Fruit fly (Drosophila melanogaster) whole organism, embryonic: ENCODE data around the gene UQCR-Q.

Experiments used
- Asciz ChIP-seq: fragments of 200-800 bp; sonication (Bioruptor generic); optimal IDR thresholded peaks from 2 replicates; lab custom pipeline; 2017; ENCODE audit warnings: missing biosample characterization, mild to moderate bottlenecking, missing genetic modification characterization, missing genetic modification reagents
- Blimp-1 ChIP-seq: fragments of 200-800 bp; sonication (Bioruptor generic); optimal IDR thresholded peaks from 3 replicates; lab custom pipeline; 2018; ENCODE audit warnings: missing biosample characterization, missing genetic modification characterization, mild to moderate bottlenecking, moderate library complexity, missing genetic modification reagents
- CG1024 ChIP-seq: fragments of 200-800 bp; sonication (Bioruptor generic); IDR thresholded peaks from 2 replicates; pipeline ENCODE4 v1.3.6; 2022; ENCODE audit warnings: missing biosample characterization, missing genetic modification characterization
- CG10431 ChIP-seq: fragments of 200-800 bp; sonication (Bioruptor generic); optimal IDR thresholded peaks from 3 replicates; lab custom pipeline; 2018; ENCODE audit warnings: missing biosample characterization, mild to moderate bottlenecking, missing genetic modification characterization
- CG10979 ChIP-seq: fragments of 200-800 bp; sonication (Bioruptor generic); optimal IDR thresholded peaks from 2 replicates; lab custom pipeline; 2018; ENCODE audit warnings: missing biosample characterization, mild to moderate bottlenecking, missing genetic modification characterization, moderate library complexity
- CG11504 ChIP-seq: fragments of 200-800 bp; sonication (Bioruptor generic); optimal IDR thresholded peaks from 3 replicates; lab custom pipeline; 2019; ENCODE audit warnings: missing biosample characterization, mild to moderate bottlenecking, missing genetic modification characterization, moderate library complexity
- CG12391 ChIP-seq: fragments of 200-800 bp; sonication (Bioruptor generic); optimal IDR thresholded peaks from 3 replicates; lab custom pipeline; 2018; ENCODE audit warnings: missing biosample characterization, mild to moderate bottlenecking, missing genetic modification characterization, moderate library complexity
- CG12659 ChIP-seq: fragments of 200-800 bp; sonication (Bioruptor generic); optimal IDR thresholded peaks from 3 replicates; lab custom pipeline; 2017; ENCODE audit warnings: mild to moderate bottlenecking, missing biosample characterization, missing genetic modification reagents, missing genetic modification characterization
- CG13894 ChIP-seq: fragments of 200-800 bp; sonication (Bioruptor generic); optimal IDR thresholded peaks from 3 replicates; lab custom pipeline; 2018; ENCODE audit warnings: missing biosample characterization, mild to moderate bottlenecking, missing genetic modification characterization, moderate library complexity
- CG15269 ChIP-seq: fragments of 200-800 bp; sonication (Bioruptor generic); optimal IDR thresholded peaks from 2 replicates; lab custom pipeline; 2018; ENCODE audit warnings: missing biosample characterization, mild to moderate bottlenecking, missing genetic modification characterization, moderate library complexity
- CG15601 ChIP-seq: fragments of 200-800 bp; sonication (Bioruptor generic); optimal IDR thresholded peaks from 3 replicates; lab custom pipeline; 2019; ENCODE audit warnings: missing biosample characterization, mild to moderate bottlenecking, missing genetic modification characterization, moderate library complexity
- CG1647 ChIP-seq: fragments of 200-800 bp; sonication (Bioruptor generic); optimal IDR thresholded peaks from 3 replicates; lab custom pipeline; 2016; ENCODE audit warnings: missing biosample characterization, missing genetic modification characterization
- CG17359 ChIP-seq: fragments of 200-800 bp; sonication (Bioruptor generic); optimal IDR thresholded peaks from 3 replicates; lab custom pipeline; 2018; ENCODE audit warnings: missing biosample characterization, mild to moderate bottlenecking, missing genetic modification characterization, moderate library complexity
- CG1792 ChIP-seq: fragments of 200-800 bp; sonication (Bioruptor generic); optimal IDR thresholded peaks from 2 replicates; lab custom pipeline; 2016; ENCODE audit warnings: missing biosample characterization, missing genetic modification characterization
- CG18599 ChIP-seq: fragments of 200-800 bp; sonication (Bioruptor generic); optimal IDR thresholded peaks from 3 replicates; lab custom pipeline; 2017; ENCODE audit warnings: missing biosample characterization, missing genetic modification characterization, mild to moderate bottlenecking, moderate library complexity, missing genetic modification reagents
- CG2712 ChIP-seq: fragments of 200-800 bp; optimal IDR thresholded peaks from 3 replicates; lab custom pipeline; 2019; ENCODE audit warnings: missing biosample characterization, mild to moderate bottlenecking, missing genetic modification characterization, moderate library complexity
- CG2889 ChIP-seq: fragments of 200-800 bp; sonication (Bioruptor generic); IDR thresholded peaks from 3 replicates; pipeline ENCODE4 v1.3.6; 2022; ENCODE audit warnings: missing biosample characterization, missing genetic modification characterization
- CG31224 ChIP-seq: fragments of 200-800 bp; sonication (Bioruptor generic); IDR thresholded peaks from 2 replicates; pipeline ENCODE4 v1.3.6; 2022; ENCODE audit warnings: missing biosample characterization, missing genetic modification characterization
- CG31441 ChIP-seq: fragments of 200-800 bp; sonication (Bioruptor generic); IDR thresholded peaks from 2 replicates; pipeline ENCODE4 v1.3.6; 2022; ENCODE audit warnings: missing biosample characterization, missing genetic modification characterization
- CG5180 ChIP-seq: fragments of 200-800 bp; sonication (Bioruptor generic); optimal IDR thresholded peaks from 3 replicates; lab custom pipeline; 2017; ENCODE audit warnings: missing biosample characterization, missing genetic modification characterization, mild to moderate bottlenecking, moderate library complexity, missing genetic modification reagents
- CG6254 ChIP-seq: fragments of 200-800 bp; sonication (Bioruptor generic); optimal IDR thresholded peaks from 3 replicates; lab custom pipeline; 2017; ENCODE audit warnings: mild to moderate bottlenecking, missing biosample characterization, missing genetic modification reagents, missing genetic modification characterization
- CG6765 ChIP-seq: fragments of 200-800 bp; sonication (Bioruptor generic); optimal IDR thresholded peaks from 3 replicates; lab custom pipeline; 2017; ENCODE audit warnings: missing biosample characterization, mild to moderate bottlenecking, missing genetic modification characterization
- Camta ChIP-seq: fragments of 200-800 bp; sonication (Bioruptor generic); optimal IDR thresholded peaks from 2 replicates; lab custom pipeline; 2016; ENCODE audit warnings: missing biosample characterization, missing genetic modification characterization
- D ChIP-seq, 2 experiments: fragments of 200-800 bp in 1 of 2; fragments of >200 bp in 1 of 2; sonication (Bioruptor generic) in 1 of 2; optimal IDR thresholded peaks; 2 replicates in 1 of 2; 3 replicates in 1 of 2; lab custom pipeline; 2017; ENCODE audit warnings: mild to moderate bottlenecking in 1 of 2, missing biosample characterization in 1 of 2, missing genetic modification characterization in 1 of 2, missing genetic modification reagents in 1 of 2
- Dip3 ChIP-seq: fragments of 200-800 bp; sonication (Bioruptor generic); optimal IDR thresholded peaks from 3 replicates; lab custom pipeline; 2016; ENCODE audit warnings: missing biosample characterization, missing genetic modification characterization
- H2.0 ChIP-seq: fragments of 200-800 bp; sonication (Bioruptor generic); IDR thresholded peaks from 2 replicates; pipeline ENCODE4 v1.3.6; 2022; ENCODE audit warnings: missing biosample characterization, missing genetic modification characterization
- Max ChIP-seq: fragments of 200-800 bp; sonication (Bioruptor generic); optimal IDR thresholded peaks from 2 replicates; lab custom pipeline; 2016; ENCODE audit warnings: missing biosample characterization, mild to moderate bottlenecking, missing genetic modification characterization
- NFAT ChIP-seq: fragments of 200-800 bp; sonication (Bioruptor generic); IDR thresholded peaks from 2 replicates; pipeline ENCODE4 v1.3.6; 2022; ENCODE audit warnings: missing biosample characterization, missing genetic modification characterization
- Sox100B ChIP-seq: fragments of 200-800 bp; sonication (Bioruptor generic); optimal IDR thresholded peaks from 3 replicates; lab custom pipeline; 2018; ENCODE audit warnings: missing biosample characterization, mild to moderate bottlenecking, missing genetic modification characterization
- Ssrp ChIP-seq: fragments of 200-800 bp; sonication (Bioruptor generic); optimal IDR thresholded peaks from 2 replicates; lab custom pipeline; 2018; ENCODE audit warnings: missing biosample characterization, mild to moderate bottlenecking, missing genetic modification characterization, moderate library complexity
- cad ChIP-seq: fragments of >200 bp; optimal IDR thresholded peaks from 2 replicates; lab custom pipeline; 2017; ENCODE audit warnings: missing biosample characterization, missing genetic modification characterization
- esg ChIP-seq: fragments of 200-800 bp; sonication (Bioruptor generic); conservative IDR thresholded peaks from 2 replicates; pipeline ENCODE4 v1.3.6; 2022; ENCODE audit warnings: missing biosample characterization, missing genetic modification characterization
- ewg ChIP-seq: fragments of 200-800 bp; sonication (Bioruptor generic); optimal IDR thresholded peaks from 3 replicates; lab custom pipeline; 2017; ENCODE audit warnings: mild to moderate bottlenecking, missing biosample characterization, missing genetic modification reagents, missing genetic modification characterization
- fd96Cb ChIP-seq: fragments of 200-800 bp; sonication (Bioruptor generic); optimal IDR thresholded peaks from 2 replicates; lab custom pipeline; 2018; ENCODE audit warnings: missing biosample characterization, mild to moderate bottlenecking, missing genetic modification characterization, moderate library complexity
- her ChIP-seq: fragments of 200-800 bp; sonication (Bioruptor generic); optimal IDR thresholded peaks from 2 replicates; lab custom pipeline; 2016; ENCODE audit warnings: missing biosample characterization, missing genetic modification characterization
- jigr1 ChIP-seq: fragments of 200-800 bp; sonication (Bioruptor generic); IDR thresholded peaks from 3 replicates; pipeline ENCODE4 v1.3.6; 2022; ENCODE audit warnings: missing biosample characterization, missing genetic modification characterization
- lola ChIP-seq, 3 experiments: fragments of >200 bp in 2 of 3; fragments of 200-800 bp in 1 of 3; sonication (Bioruptor generic) in 1 of 3; optimal IDR thresholded peaks; 2 replicates each; lab custom pipeline; 2017 to 2019; ENCODE audit warnings: missing biosample characterization in 3 of 3, missing genetic modification characterization in 3 of 3, mild to moderate bottlenecking in 1 of 3, moderate library complexity in 1 of 3
- nmo ChIP-seq: fragments of 200-800 bp; sonication (Bioruptor generic); optimal IDR thresholded peaks from 2 replicates; lab custom pipeline; 2018; ENCODE audit warnings: missing biosample characterization, mild to moderate bottlenecking, missing genetic modification characterization, moderate library complexity
- pan ChIP-seq, 4 experiments: fragments of >200 bp in 3 of 4; fragments of 200-800 bp in 1 of 4; sonication (Bioruptor generic) in 1 of 4; optimal IDR thresholded peaks in 3 of 4; IDR thresholded peaks in 1 of 4; 2 replicates each; pipeline versions ENCODE4 v1.3.6 to Lab custom; 2017 to 2022; ENCODE audit warnings: missing biosample characterization in 2 of 4, missing genetic modification characterization in 2 of 4, mixed read lengths in 1 of 4
- prd ChIP-seq, 3 experiments: fragments of >200 bp in 2 of 3; fragments of 200-800 bp in 1 of 3; sonication (Bioruptor generic) in 1 of 3; optimal IDR thresholded peaks in 2 of 3; IDR thresholded peaks in 1 of 3; 2 replicates in 2 of 3; 3 replicates in 1 of 3; pipeline versions ENCODE4 v1.3.6 to Lab custom; 2017 to 2022; ENCODE audit warnings: missing biosample characterization in 1 of 3, missing genetic modification characterization in 1 of 3
- pros ChIP-seq: fragments of 200-800 bp; sonication (Bioruptor generic); optimal IDR thresholded peaks from 3 replicates; lab custom pipeline; 2019; ENCODE audit warnings: missing biosample characterization, mild to moderate bottlenecking, missing genetic modification characterization, moderate library complexity
- sens ChIP-seq: fragments of 200-800 bp; sonication (Bioruptor generic); peaks from one replicate; lab custom pipeline; 2016; ENCODE audit warnings: missing biosample characterization, missing genetic modification characterization
- sens-2 ChIP-seq: fragments of 200-800 bp; sonication (Bioruptor generic); IDR thresholded peaks from 2 replicates; pipeline ENCODE4 v1.3.6; 2022; ENCODE audit warnings: missing biosample characterization, missing genetic modification characterization
- seq ChIP-seq: fragments of 200-800 bp; sonication (Bioruptor generic); IDR thresholded peaks from 2 replicates; pipeline ENCODE4 v1.3.6; 2022; ENCODE audit warnings: missing biosample characterization, missing genetic modification characterization
- tap ChIP-seq: fragments of 200-800 bp; optimal IDR thresholded peaks from 3 replicates; lab custom pipeline; 2019; ENCODE audit warnings: missing biosample characterization, mild to moderate bottlenecking, missing genetic modification characterization, moderate library complexity
- unpg ChIP-seq: fragments of 200-800 bp; sonication (Bioruptor generic); optimal IDR thresholded peaks from 3 replicates; lab custom pipeline; 2018; ENCODE audit warnings: missing biosample characterization, mild to moderate bottlenecking, missing genetic modification characterization, moderate library complexity
- zf30C ChIP-seq: fragments of 200-800 bp; sonication (Bioruptor generic); optimal IDR thresholded peaks from 3 replicates; lab custom pipeline; 2018; ENCODE audit warnings: missing biosample characterization, mild to moderate bottlenecking, missing genetic modification characterization

Gene UQCR-Q

dm6 chr3L:17457695-17458242, 16.8 kb upstream of the UQCR-Q start (continued):
- peak; percentile 42; the same call in 1 of the 2 replicates for TF ChIP-seq seq (GFP tag; lab: Robert Waterston, UW)
- TF ChIP-seq CG10431, result peak; percentile 67
- TF ChIP-seq CG5180 (GFP tag; lab: Kevin White, UChicago), result no peak
- TF ChIP-seq pros (GFP tag; lab: Kevin White, UChicago), result peak; percentile 50
- TF ChIP-seq CG1024 (GFP tag; lab: Robert Waterston, UW), result no peak
- TF ChIP-seq Dip3 (GFP tag; lab: Kevin White, UChicago), result no peak
- no peak for TF ChIP-seq unpg (GFP tag; lab: Kevin White, UChicago)
- no peak for TF ChIP-seq ewg (GFP tag; lab: Kevin White, UChicago)
- TF ChIP-seq sens-2 (GFP tag; lab: Robert Waterston, UW), result no peak
- peak; percentile 6 for TF ChIP-seq CG12659
- TF ChIP-seq esg (GFP tag; lab: Robert Waterston, UW), result 0 out of 2 replicates have a peak, but pooled peaks have one; percentile 7
- 0 out of 2 replicates have a peak, but pooled peaks have one; percentile 3 for TF ChIP-seq H2.0
- TF ChIP-seq lola (GFP tag; optimal IDR thresholded peaks at IDR 0.05; lab: Kevin White, UChicago), result peak in 1 of 3 experiments; percentile 18
- TF ChIP-seq CG12391 (tag; lab: Kevin White, UChicago), result peak; percentile 39
- no peak for TF ChIP-seq CG6765 (GFP tag; lab: Kevin White, UChicago)
- peak; percentile 12 for TF ChIP-seq Asciz
- no peak for TF ChIP-seq Max (GFP tag; lab: Kevin White, UChicago)
- TF ChIP-seq CG2889 (GFP tag; lab: Robert Waterston, UW), result no peak
- TF ChIP-seq CG17359 (tag; lab: Kevin White, UChicago), result peak; percentile 30
- no peak for TF ChIP-seq jigr1 (GFP tag; lab: Robert Waterston, UW)
- TF ChIP-seq CG31224 (GFP tag; lab: Robert Waterston, UW), result no peak
- TF ChIP-seq CG18599 (GFP tag; lab: Kevin White, UChicago), result peak; percentile 54
- peak; percentile 13 for TF ChIP-seq tap (tag; lab: Kevin White, UChicago)
- peak; percentile 11 for TF ChIP-seq CG15601 (tag; lab: Kevin White, UChicago)
- TF ChIP-seq CG6254, result peak; percentile 32
- no peak for TF ChIP-seq pan (optimal IDR thresholded peaks at IDR 0.05; lab: Kevin White, UChicago)
- TF ChIP-seq pan (GFP tag; optimal IDR thresholded peaks at IDR 0.05 in 1 of 2, IDR thresholded peaks at IDR 0.05 in 1 of 2), result peak in 1 of 2 experiments; percentile 26
- peak; percentile 38; the same call in 1 of the 2 replicates for TF ChIP-seq CG31441 (GFP tag; lab: Robert Waterston, UW)
- peak; percentile 37 for TF ChIP-seq Blimp-1 (GFP tag; lab: Kevin White, UChicago)
- TF ChIP-seq cad, result no peak
- no peak for TF ChIP-seq prd (optimal IDR thresholded peaks at IDR 0.05; lab: Kevin White, UChicago)
- peak; percentile 29; the same call in 1 of the 3 replicates for TF ChIP-seq prd (GFP tag; IDR thresholded peaks at IDR 0.05; lab: Robert Waterston, UW)
- TF ChIP-seq CG15269 (tag; lab: Kevin White, UChicago), result peak; percentile 16
- peak; percentile 14 for TF ChIP-seq fd96Cb (tag; lab: Kevin White, UChicago)
- TF ChIP-seq CG1792 (GFP tag; lab: Kevin White, UChicago), result no peak
- peak; percentile 46 for TF ChIP-seq CG10979 (tag; lab: Kevin White, UChicago)
- peak; percentile 55 for TF ChIP-seq CG11504 (tag; lab: Kevin White, UChicago)
- TF ChIP-seq Ssrp (tag; lab: Kevin White, UChicago), result peak; percentile 40
- no peak for TF ChIP-seq D (optimal IDR thresholded peaks at IDR 0.05; lab: Kevin White, UChicago)
- peak; percentile 8 for TF ChIP-seq D (GFP tag; optimal IDR thresholded peaks at IDR 0.05; lab: Kevin White, UChicago)
- peak; percentile 76 for TF ChIP-seq sens (GFP tag; lab: Kevin White, UChicago)
- peak; percentile 42 for TF ChIP-seq zf30C (GFP tag; lab: Kevin White, UChicago)
- no peak for TF ChIP-seq NFAT (GFP tag; lab: Robert Waterston, UW)
- peak; percentile 31 for TF ChIP-seq nmo (GFP tag; lab: Kevin White, UChicago)
- TF ChIP-seq her (GFP tag; lab: Kevin White, UChicago), result no peak
- no peak for TF ChIP-seq Camta (GFP tag; lab: Kevin White, UChicago)
- TF ChIP-seq CG1647 (GFP tag; lab: Kevin White, UChicago), result no peak
- no peak for TF ChIP-seq CG13894 (tag; lab: Kevin White, UChicago)
- peak; percentile 26 for TF ChIP-seq Sox100B (GFP tag; lab: Kevin White, UChicago)
- peak; percentile 51 for TF ChIP-seq CG2712 (tag; lab: Kevin White, UChicago)
